Worm (Caenorhabditis elegans): ENCODE data around the gene soap-1.
A peak's percentile ranks its signal among the peaks of the same experiment; 100 is the strongest.

Gene soap-1

ce11 chrV:7237133-7237532 is 22.4 kb upstream of the soap-1 start, which contains the start of gene hyls-1 (continued):
- TF ChIP-seq zfp-3 (GFP tag; conservative IDR thresholded peaks at IDR 0.05) (0 out of 2 replicates have a peak, but pooled peaks have one; percentile 37), F26F4.8 (GFP tag; conservative IDR thresholded peaks at IDR 0.05) (no peak), lsy-2 (tag; optimal IDR thresholded peaks at IDR 0.05) (peak in 1 of 2 experiments; percentile 86), pha-4 (GFP tag; IDR thresholded peaks at IDR 0.05) (no peak), pha-4 (tag; optimal IDR thresholded peaks at IDR 0.05) (peak; percentile 75), unc-62 (GFP tag; optimal IDR thresholded peaks at IDR 0.05 in 1 of 2) (peak in 1 of 2 experiments; percentile 92), unc-62 (tag; optimal IDR thresholded peaks at IDR 0.05) (no peak), T20F7.1 (GFP tag; optimal IDR thresholded peaks at IDR 0.05) (no peak), hlh-30 (tag; optimal IDR thresholded peaks at IDR 0.05; ENCODE audit: insufficient read depth) (peak; percentile 85), snpc-1.2 (GFP tag; IDR thresholded peaks at IDR 0.05) (no peak), php-3 (GFP tag; IDR thresholded peaks at IDR 0.05) (no peak), T26A8.4 (GFP tag; IDR thresholded peaks at IDR 0.05) (peak; percentile 76), F49E8.2 (tag; optimal IDR thresholded peaks at IDR 0.05; ENCODE audit: borderline replicate concordance) (peak; percentile 44), ztf-11 (tag; optimal IDR thresholded peaks at IDR 0.05) (no peak), ceh-82 (tag; optimal IDR thresholded peaks at IDR 0.05) (no peak), spr-3 (GFP tag; optimal IDR thresholded peaks at IDR 0.05) (no peak), ceh-44 (GFP tag; IDR thresholded peaks at IDR 0.05) (no peak), rbr-2 (tag; optimal IDR thresholded peaks at IDR 0.05) (peak; percentile 81), spr-1 (tag; optimal IDR thresholded peaks at IDR 0.05) (peak; percentile 58), lin-39 (tag; optimal IDR thresholded peaks at IDR 0.05) (no peak), zfp-2 (tag; optimal IDR thresholded peaks at IDR 0.05) (peak; percentile 27), mdt-29 (GFP tag; IDR thresholded peaks at IDR 0.05) (no peak), madf-5 (GFP tag; IDR thresholded peaks at IDR 0.05) (no peak), duxl-1 (tag; optimal IDR thresholded peaks at IDR 0.05; ENCODE audit: poor library complexity) (peak; percentile 66), R02D3.7 (tag; optimal IDR thresholded peaks at IDR 0.05) (no peak), dve-1 (tag; optimal IDR thresholded peaks at IDR 0.05; ENCODE audit: insufficient read depth) (peak; percentile 88), nhr-237 (tag; optimal IDR thresholded peaks at IDR 0.05) (no peak), ztf-7 (tag; optimal IDR thresholded peaks at IDR 0.05) (no peak), Y75B8A.6 (GFP tag; IDR thresholded peaks at IDR 0.05) (no peak), unc-130 (GFP tag; optimal IDR thresholded peaks at IDR 0.05) (peak; percentile 50), set-16 (GFP tag; IDR thresholded peaks at IDR 0.05) (no peak), ZK337.2 (GFP tag; IDR thresholded peaks at IDR 0.05) (no peak), daf-19 (GFP tag; conservative IDR thresholded peaks at IDR 0.05) (no peak), F44E2.7 (GFP tag; IDR thresholded peaks at IDR 0.05) (no peak), egl-27 (tag; optimal IDR thresholded peaks at IDR 0.05) (peak; percentile 32), zip-11 (GFP tag; IDR thresholded peaks at IDR 0.05) (no peak), unc-39 (tag; optimal IDR thresholded peaks at IDR 0.05) (no peak), attf-4 (tag; optimal IDR thresholded peaks at IDR 0.05) (no peak), egl-43 (GFP tag; IDR thresholded peaks at IDR 0.05) (no peak), nhr-48 (tag; optimal IDR thresholded peaks at IDR 0.05) (peak; percentile 40), F10B5.3 (tag; optimal IDR thresholded peaks at IDR 0.05) (no peak), ceh-32 (tag; optimal IDR thresholded peaks at IDR 0.05; ENCODE audit: poor library complexity) (no peak), lin-13 (GFP tag; optimal IDR thresholded peaks at IDR 0.05) (peak; percentile 65), nhr-111 (GFP tag; optimal IDR thresholded peaks at IDR 0.05) (no peak), ctbp-1 (GFP tag; IDR thresholded peaks at IDR 0.05) (no peak), mes-2 (tag; optimal IDR thresholded peaks at IDR 0.05; ENCODE audit: poor library complexity, severe bottlenecking) (peak; percentile 92), nhr-41 (GFP tag; IDR thresholded peaks at IDR 0.05) (no peak), lir-3 (tag; optimal IDR thresholded peaks at IDR 0.05) (no peak), saeg-2 (GFP tag; IDR thresholded peaks at IDR 0.05) (no peak), zip-2 (tag; optimal IDR thresholded peaks at IDR 0.05) (no peak), hmg-1.1 (GFP tag; IDR thresholded peaks at IDR 0.05) (peak; percentile 77), zag-1 (tag; optimal IDR thresholded peaks at IDR 0.05) (no peak)

All from whole organism, L4 larva.